Worm (Caenorhabditis elegans) whole organism, early embryonic: ENCODE data around the gene srxa-15.

ENCODE experiments used
- B0310.2 ChIP-seq: sonication (generic microtip); optimal IDR thresholded peaks from 2 replicates; lab custom pipeline; 2016; ENCODE audit warnings: mild to moderate bottlenecking, missing genetic modification characterization, missing compliant biosample characterization
- F13C5.2 ChIP-seq: sonication (generic microtip); optimal IDR thresholded peaks from 2 replicates; lab custom pipeline; 2017; ENCODE audit warnings: mild to moderate bottlenecking, missing genetic modification characterization, inconsistent platforms, missing compliant biosample characterization
- aly-1 ChIP-seq: sonication (generic microtip); optimal IDR thresholded peaks from 2 replicates; lab custom pipeline; 2016; ENCODE audit warnings: missing genetic modification characterization, missing compliant biosample characterization
- ama-1 ChIP-seq: fragments of 150-350 bp; optimal IDR thresholded peaks from 2 replicates; lab custom pipeline; 2014
- ceh-13 ChIP-seq: fragments of 200-800 bp; sonication (Bioruptor generic); optimal IDR thresholded peaks from 2 replicates; lab custom pipeline; 2018; ENCODE audit warnings: mild to moderate bottlenecking, missing genetic modification characterization, missing compliant biosample characterization
- ceh-36 ChIP-seq: sonication (generic microtip); optimal IDR thresholded peaks from 2 replicates; lab custom pipeline; 2016; ENCODE audit warnings: missing genetic modification characterization, inconsistent platforms, missing compliant biosample characterization
- ets-7 ChIP-seq: sonication (generic microtip); optimal IDR thresholded peaks from 2 replicates; lab custom pipeline; 2016; ENCODE audit warnings: missing genotype, missing genetic modification characterization, missing compliant biosample characterization
- flt-1 ChIP-seq: fragments of 200-800 bp; sonication (Bioruptor generic); IDR thresholded peaks from 2 replicates; pipeline ENCODE4 v1.3.6; 2022; ENCODE audit warnings: missing genetic modification characterization, missing compliant biosample characterization
- hmbx-1 ChIP-seq: sonication (generic microtip); optimal IDR thresholded peaks from 2 replicates; lab custom pipeline; 2016; ENCODE audit warnings: mild to moderate bottlenecking, missing genetic modification characterization, missing compliant biosample characterization
- hmg-4 ChIP-seq: fragments of 200-800 bp; sonication (Bioruptor generic); optimal IDR thresholded peaks from 2 replicates; lab custom pipeline; 2018; ENCODE audit warnings: mild to moderate bottlenecking, missing genetic modification characterization, missing compliant biosample characterization
- hnd-1 ChIP-seq: sonication (generic microtip); optimal IDR thresholded peaks from 2 replicates; lab custom pipeline; 2016; ENCODE audit warnings: missing genetic modification characterization, missing compliant biosample characterization
- pes-1 ChIP-seq: fragments of 200-800 bp; sonication (Bioruptor generic); IDR thresholded peaks from 2 replicates; pipeline ENCODE4 v1.3.6; 2022; ENCODE audit warnings: missing genetic modification reagents, missing genetic modification characterization, missing compliant biosample characterization
- scrt-1 ChIP-seq: fragments of 200-800 bp; sonication (Bioruptor generic); IDR thresholded peaks from 2 replicates; pipeline ENCODE4 v1.3.6; 2022; ENCODE audit warnings: missing genetic modification characterization, missing compliant biosample characterization
- sea-1 ChIP-seq: fragments of 200-800 bp; sonication (Bioruptor generic); conservative IDR thresholded peaks from 2 replicates; pipeline ENCODE4 v1.3.6; 2022; ENCODE audit warnings: missing genetic modification characterization, missing compliant biosample characterization
- tbx-11 ChIP-seq: fragments of 200-800 bp; sonication (Bioruptor generic); IDR thresholded peaks from 2 replicates; pipeline ENCODE4 v1.3.6; 2022; ENCODE audit warnings: missing genetic modification characterization, missing compliant biosample characterization
- tbx-37 ChIP-seq: fragments of 200-800 bp; sonication (Bioruptor generic); conservative IDR thresholded peaks from 2 replicates; pipeline ENCODE4 v1.3.6; 2022; ENCODE audit warnings: missing genetic modification reagents, missing genetic modification characterization, missing compliant biosample characterization
- tra-4 ChIP-seq: sonication (generic microtip); optimal IDR thresholded peaks from 2 replicates; lab custom pipeline; 2017; ENCODE audit warnings: missing genetic modification characterization, missing compliant biosample characterization

srxa-15 gene

DNA sequence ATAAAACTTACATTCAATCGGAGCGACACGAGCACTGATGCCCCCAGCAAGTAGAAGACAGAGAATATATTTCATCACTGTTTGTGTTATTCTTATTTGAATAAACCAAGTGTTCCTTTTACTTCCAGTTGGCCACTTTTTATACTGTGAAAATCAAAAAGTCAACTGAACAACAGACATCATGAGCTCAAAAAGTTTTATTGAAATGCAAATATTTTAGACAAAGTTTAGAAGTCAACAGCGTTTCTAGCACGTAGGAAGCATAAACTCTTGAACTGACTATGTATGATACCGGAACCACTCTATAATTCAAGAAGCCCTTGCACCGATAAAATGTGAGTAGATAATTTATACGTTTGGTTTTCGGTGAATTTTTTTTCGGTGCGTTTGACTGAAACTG is 10.7 kb upstream of the srxa-15 start, which contains the start of gene F46B3.14:
TSS of gene F46B3.14 (minus strand) at position 101 of the 400 bp plus-strand sequence.
- no peak for TF ChIP-seq ets-7 (tag; lab: Kevin White, UChicago)
- no peak for TF ChIP-seq aly-1 (tag; lab: Kevin White, UChicago)
- no peak for TF ChIP-seq sea-1 (GFP tag; lab: Robert Waterston, UW)
- no peak for TF ChIP-seq tbx-37 (GFP tag; lab: Robert Waterston, UW)
- no peak for TF ChIP-seq F13C5.2 (tag; lab: Kevin White, UChicago)
- no peak for TF ChIP-seq hmg-4
- no peak for TF ChIP-seq hnd-1 (tag; lab: Kevin White, UChicago)
- TF ChIP-seq scrt-1 (GFP tag; lab: Robert Waterston, UW) = no peak
- TF ChIP-seq ceh-36 (tag; lab: Kevin White, UChicago) = no peak
- TF ChIP-seq B0310.2 (tag; lab: Kevin White, UChicago) = no peak
- no peak for TF ChIP-seq tra-4 (tag; lab: Kevin White, UChicago)
- no peak for TF ChIP-seq flt-1 (GFP tag; lab: Robert Waterston, UW)
- TF ChIP-seq pes-1 (GFP tag; lab: Robert Waterston, UW) = no peak
- TF ChIP-seq tbx-11 (GFP tag; lab: Robert Waterston, UW) = no peak
- no peak for TF ChIP-seq hmbx-1

ce11 chrV:20633619-20634018 is 8.4 kb upstream of the srxa-15 start, which contains the start of gene F46B3.15:
Gene F46B3.15 (minus strand): TSS chrV:20633719.
- no peak for TF ChIP-seq pes-1 (GFP tag; lab: Robert Waterston, UW)
- no peak for TF ChIP-seq hmg-4
- TF ChIP-seq ceh-36 (tag; lab: Kevin White, UChicago) = no peak
- TF ChIP-seq tra-4 (tag; lab: Kevin White, UChicago) = no peak
- no peak for TF ChIP-seq hmbx-1
- TF ChIP-seq B0310.2 (tag; lab: Kevin White, UChicago) = no peak
- TF ChIP-seq ets-7 (tag; lab: Kevin White, UChicago) = no peak
- TF ChIP-seq ceh-13 (GFP tag; lab: Kevin White, UChicago) = no peak
- TF ChIP-seq tbx-11 (GFP tag; lab: Robert Waterston, UW) = no peak
- no peak for TF ChIP-seq aly-1 (tag; lab: Kevin White, UChicago)

ce11 chrV:20634330-20634729 is 7.7 kb upstream of the srxa-15 start, which contains the start of gene F46B3.16:
Gene F46B3.16 (plus strand): TSS chrV:20634630.
- TF ChIP-seq B0310.2 (tag; lab: Kevin White, UChicago) (no peak), tbx-11 (GFP tag; lab: Robert Waterston, UW) (no peak), hnd-1 (tag; lab: Kevin White, UChicago) (no peak), aly-1 (tag; lab: Kevin White, UChicago) (no peak), ets-7 (tag; lab: Kevin White, UChicago) (no peak), tbx-37 (GFP tag; lab: Robert Waterston, UW) (no peak), sea-1 (GFP tag; lab: Robert Waterston, UW) (no peak), ama-1 (lab: Kevin White, UChicago) (no peak), hmg-4 (no peak), flt-1 (GFP tag; lab: Robert Waterston, UW) (no peak)

ce11 chrV:20636855-20637254 is 5.1 kb upstream of the srxa-15 start, which contains the start of gene ttr-13:
Gene ttr-13 (minus strand): TSS chrV:20636955.
- TF ChIP-seq hmg-4 (no peak), B0310.2 (tag; lab: Kevin White, UChicago) (no peak), aly-1 (tag; lab: Kevin White, UChicago) (no peak), sea-1 (GFP tag; lab: Robert Waterston, UW) (no peak), hnd-1 (tag; lab: Kevin White, UChicago) (no peak), ets-7 (tag; lab: Kevin White, UChicago) (no peak), F13C5.2 (tag; lab: Kevin White, UChicago) (no peak), ceh-36 (tag; lab: Kevin White, UChicago) (no peak), tbx-37 (GFP tag; lab: Robert Waterston, UW) (no peak), scrt-1 (GFP tag; lab: Robert Waterston, UW) (no peak), flt-1 (GFP tag; lab: Robert Waterston, UW) (no peak), hmbx-1 (no peak), ceh-13 (GFP tag; lab: Kevin White, UChicago) (no peak), tra-4 (tag; lab: Kevin White, UChicago) (no peak), pes-1 (GFP tag; lab: Robert Waterston, UW) (no peak), tbx-11 (GFP tag; lab: Robert Waterston, UW) (no peak), ama-1 (lab: Kevin White, UChicago) (no peak)

ce11 chrV:20638344-20638743 is 3.7 kb upstream of the srxa-15 start, which contains the start of gene Y44A6B.3:
Gene Y44A6B.3 (minus strand): TSS chrV:20638444.
- TF ChIP-seq ceh-36 (tag; lab: Kevin White, UChicago) (no peak), ceh-13 (GFP tag; lab: Kevin White, UChicago) (no peak), hnd-1 (tag; lab: Kevin White, UChicago) (no peak), ama-1 (lab: Kevin White, UChicago) (no peak), B0310.2 (tag; lab: Kevin White, UChicago) (no peak), flt-1 (GFP tag; lab: Robert Waterston, UW) (no peak), tra-4 (tag; lab: Kevin White, UChicago) (no peak), hmg-4 (no peak), tbx-11 (GFP tag; lab: Robert Waterston, UW) (no peak), tbx-37 (GFP tag; lab: Robert Waterston, UW) (no peak), pes-1 (GFP tag; lab: Robert Waterston, UW) (no peak), F13C5.2 (tag; lab: Kevin White, UChicago) (no peak), hmbx-1 (no peak), ets-7 (tag; lab: Kevin White, UChicago) (no peak), scrt-1 (GFP tag; lab: Robert Waterston, UW) (no peak), sea-1 (GFP tag; lab: Robert Waterston, UW) (no peak)

DNA sequence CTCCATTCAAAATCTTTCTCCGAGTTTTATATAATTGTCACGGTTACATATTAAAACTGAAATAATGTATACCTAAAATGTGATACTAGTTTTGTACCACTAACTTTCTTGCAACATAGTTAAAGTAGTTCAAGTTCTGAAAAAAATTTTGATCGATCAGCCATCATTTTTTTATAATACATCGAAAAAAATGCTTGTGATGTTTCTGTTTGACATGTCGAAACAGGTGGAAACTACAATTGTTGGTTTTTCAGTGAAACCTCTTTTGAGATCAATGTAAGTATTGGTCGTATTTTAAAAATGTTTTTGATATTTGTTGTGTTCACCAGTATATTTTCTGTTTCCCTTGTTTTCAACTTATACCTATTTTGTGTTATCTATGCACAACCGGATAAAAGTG is 2.7 kb upstream of the srxa-15 start, which contains the start of gene srxa-14:
TSS of gene srxa-14 (plus strand) at position 301 of the 400 bp plus-strand sequence.
- TF ChIP-seq aly-1 (tag; lab: Kevin White, UChicago) (no peak), flt-1 (GFP tag; lab: Robert Waterston, UW) (no peak), scrt-1 (GFP tag; lab: Robert Waterston, UW) (no peak), sea-1 (GFP tag; lab: Robert Waterston, UW) (no peak), ama-1 (lab: Kevin White, UChicago) (no peak), F13C5.2 (tag; lab: Kevin White, UChicago) (no peak), B0310.2 (tag; lab: Kevin White, UChicago) (no peak), pes-1 (GFP tag; lab: Robert Waterston, UW) (no peak), ceh-13 (GFP tag; lab: Kevin White, UChicago) (no peak), hmbx-1 (no peak), hmg-4 (no peak), ets-7 (tag; lab: Kevin White, UChicago) (no peak)
